Worm (Caenorhabditis elegans) whole organism, young adult: ENCODE results near the gene C45G9.6.

Source experiments
- B0035.1 ChIP-seq: sonication (generic microtip); optimal IDR thresholded peaks from 2 replicates; lab custom pipeline; 2016; ENCODE audit warnings: missing genetic modification characterization, mild to moderate bottlenecking, missing compliant biosample characterization, missing genotype, missing genetic modification reagents
- B0261.1 ChIP-seq: sonication (generic microtip); optimal IDR thresholded peaks from 2 replicates; lab custom pipeline; 2016; ENCODE audit warnings: mild to moderate bottlenecking, missing genetic modification characterization, moderate library complexity, missing compliant biosample characterization
- C06A6.2 ChIP-seq: fragments of 200-800 bp; sonication (Bioruptor generic); conservative IDR thresholded peaks from 2 replicates; pipeline ENCODE4 v1.3.6; 2022; ENCODE audit warnings: missing genetic modification characterization, missing compliant biosample characterization
- C17E4.6 ChIP-seq: fragments of 200-800 bp; sonication (Bioruptor generic); IDR thresholded peaks from 2 replicates; pipeline ENCODE4 v1.3.6; 2022; ENCODE audit warnings: missing genetic modification reagents, missing genetic modification characterization, missing compliant biosample characterization
- F23B12.7 ChIP-seq: sonication (generic microtip); optimal IDR thresholded peaks from 2 replicates; lab custom pipeline; 2017; ENCODE audit warnings: missing genetic modification characterization, mild to moderate bottlenecking, missing compliant biosample characterization, antibody characterized with exemption, moderate library complexity; ENCODE audit not compliant: insufficient read depth
- F39B2.1 ChIP-seq: fragments of 200-800 bp; sonication (Bioruptor generic); IDR thresholded peaks from 2 replicates; pipeline ENCODE4 v1.3.6; 2022; ENCODE audit warnings: missing genetic modification reagents, missing genetic modification characterization, missing compliant biosample characterization
- F57A8.1 ChIP-seq: fragments of 200-800 bp; sonication (Bioruptor generic); optimal IDR thresholded peaks from 2 replicates; lab custom pipeline; 2018; ENCODE audit warnings: mild to moderate bottlenecking, missing genetic modification characterization, moderate library complexity, missing compliant biosample characterization
- K12H6.12 ChIP-seq: fragments of 200-800 bp; sonication (Bioruptor generic); optimal IDR thresholded peaks from 2 replicates; lab custom pipeline; 2018; ENCODE audit warnings: mild to moderate bottlenecking, missing genetic modification characterization, missing compliant biosample characterization
- T26A5.8 ChIP-seq: sonication (generic microtip); optimal IDR thresholded peaks from 2 replicates; lab custom pipeline; 2016; ENCODE audit warnings: missing genetic modification characterization, missing compliant biosample characterization
- Y53G8AR.9 ChIP-seq: fragments of 200-800 bp; sonication (Bioruptor generic); conservative IDR thresholded peaks from 2 replicates; pipeline ENCODE4 v1.3.6; 2022; ENCODE audit warnings: missing genetic modification reagents, missing genetic modification characterization, missing compliant biosample characterization
- Y95B8A.8 ChIP-seq: fragments of 200-800 bp; sonication (Bioruptor generic); IDR thresholded peaks from 2 replicates; pipeline ENCODE4 v1.3.6; 2022; ENCODE audit warnings: missing genetic modification reagents, missing genetic modification characterization, missing compliant biosample characterization
- aptf-2 ChIP-seq: fragments of 200-800 bp; sonication (Bioruptor generic); conservative IDR thresholded peaks from 2 replicates; pipeline ENCODE4 v1.3.6; 2022; ENCODE audit warnings: missing genetic modification reagents, missing genetic modification characterization, missing compliant biosample characterization
- aptf-3 ChIP-seq: fragments of 200-800 bp; sonication (Bioruptor generic); IDR thresholded peaks from 2 replicates; pipeline ENCODE4 v1.3.6; 2022; ENCODE audit warnings: missing genetic modification characterization, missing compliant biosample characterization
- bed-2 ChIP-seq: fragments of 200-800 bp; sonication (Bioruptor generic); IDR thresholded peaks from 2 replicates; pipeline ENCODE4 v1.3.6; 2022; ENCODE audit warnings: missing genetic modification reagents, missing genetic modification characterization, missing compliant biosample characterization
- ceh-27 ChIP-seq: fragments of 200-800 bp; sonication (Bioruptor generic); optimal IDR thresholded peaks from 2 replicates; lab custom pipeline; 2018; ENCODE audit warnings: mild to moderate bottlenecking, missing genetic modification characterization, moderate library complexity, missing compliant biosample characterization
- chd-7 ChIP-seq: sonication (generic microtip); optimal IDR thresholded peaks from 2 replicates; lab custom pipeline; 2016; ENCODE audit warnings: mild to moderate bottlenecking, missing genetic modification characterization, moderate library complexity, missing compliant biosample characterization
- dpl-1 ChIP-seq: fragments of 150-350 bp; optimal IDR thresholded peaks from 2 replicates; lab custom pipeline; 2014; ENCODE audit warnings: missing biosample characterization, missing genetic modification reagents, missing genetic modification characterization
- egl-18 ChIP-seq: fragments of 200-800 bp; sonication (Bioruptor generic); IDR thresholded peaks from 2 replicates; pipeline ENCODE4 v1.3.6; 2022; ENCODE audit warnings: missing genetic modification reagents, missing genetic modification characterization, missing compliant biosample characterization
- egl-44 ChIP-seq: fragments of 200-800 bp; sonication (Bioruptor generic); IDR thresholded peaks from 2 replicates; pipeline ENCODE4 v1.3.6; 2022; ENCODE audit warnings: missing genetic modification reagents, missing genetic modification characterization, missing compliant biosample characterization
- egrh-3 ChIP-seq: fragments of 200-800 bp; sonication (Bioruptor generic); IDR thresholded peaks from 2 replicates; pipeline ENCODE4 v1.3.6; 2022; ENCODE audit warnings: missing genetic modification reagents, missing genetic modification characterization, missing compliant biosample characterization
- ekl-4 ChIP-seq: fragments of 200-800 bp; sonication (Bioruptor generic); IDR thresholded peaks from 2 replicates; pipeline ENCODE4 v1.3.6; 2022; ENCODE audit warnings: missing genetic modification reagents, missing genetic modification characterization, missing compliant biosample characterization
- ets-4 ChIP-seq: fragments of 200-800 bp; sonication (Bioruptor generic); optimal IDR thresholded peaks from 2 replicates; lab custom pipeline; 2018; ENCODE audit warnings: mild to moderate bottlenecking, missing genetic modification characterization, missing compliant biosample characterization
- fkh-3 ChIP-seq: sonication (generic microtip); optimal IDR thresholded peaks from 2 replicates; lab custom pipeline; 2016; ENCODE audit warnings: mild to moderate bottlenecking, missing genetic modification characterization, missing compliant biosample characterization
- him-1 ChIP-seq: sonication (generic microtip); optimal IDR thresholded peaks from 2 replicates; lab custom pipeline; 2016; ENCODE audit warnings: missing genotype, missing genetic modification reagents, missing genetic modification characterization, missing compliant biosample characterization
- hlh-12 ChIP-seq: sonication (generic microtip); optimal IDR thresholded peaks from 2 replicates; lab custom pipeline; 2016; ENCODE audit warnings: missing genetic modification characterization, missing compliant biosample characterization
- hmg-1.2 ChIP-seq: fragments of 200-800 bp; sonication (Bioruptor generic); IDR thresholded peaks from 2 replicates; pipeline ENCODE4 v1.3.6; 2022; ENCODE audit warnings: missing genetic modification reagents, missing genetic modification characterization, missing compliant biosample characterization
- hrde-1 ChIP-seq: sonication (generic microtip); optimal IDR thresholded peaks from 2 replicates; lab custom pipeline; 2016; ENCODE audit warnings: missing genetic modification characterization, mild to moderate bottlenecking, missing compliant biosample characterization, moderate library complexity, missing genotype, missing genetic modification reagents, borderline replicate concordance
- let-526 ChIP-seq: fragments of 200-800 bp; sonication (Bioruptor generic); IDR thresholded peaks from 2 replicates; pipeline ENCODE4 v1.3.6; 2022; ENCODE audit warnings: missing genetic modification reagents, missing genetic modification characterization, missing compliant biosample characterization
- lin-40 ChIP-seq: sonication (generic microtip); optimal IDR thresholded peaks from 2 replicates; lab custom pipeline; 2016; ENCODE audit warnings: missing genetic modification characterization, mild to moderate bottlenecking, missing compliant biosample characterization, missing genotype, missing genetic modification reagents
- lin-54 ChIP-seq: fragments of 200-800 bp; sonication (Bioruptor generic); optimal IDR thresholded peaks from 2 replicates; lab custom pipeline; 2018; ENCODE audit warnings: mild to moderate bottlenecking, missing genetic modification characterization, missing compliant biosample characterization
- madf-3 ChIP-seq: fragments of 200-800 bp; sonication (Bioruptor generic); IDR thresholded peaks from 2 replicates; pipeline ENCODE4 v1.3.6; 2022; ENCODE audit warnings: missing genetic modification reagents, missing genetic modification characterization, missing compliant biosample characterization
- madf-8 ChIP-seq: fragments of 200-800 bp; sonication (Bioruptor generic); conservative IDR thresholded peaks from 2 replicates; pipeline ENCODE4 v1.3.6; 2022; ENCODE audit warnings: missing genetic modification reagents, missing genetic modification characterization, missing compliant biosample characterization
- mcd-1 ChIP-seq: fragments of 200-800 bp; sonication (Bioruptor generic); IDR thresholded peaks from 2 replicates; pipeline ENCODE4 v1.3.6; 2022; ENCODE audit warnings: missing genetic modification reagents, missing genetic modification characterization, missing compliant biosample characterization
- mel-28 ChIP-seq: sonication (generic microtip); optimal IDR thresholded peaks from 2 replicates; lab custom pipeline; 2016; ENCODE audit warnings: borderline replicate concordance, mild to moderate bottlenecking, missing genetic modification characterization, missing compliant biosample characterization
- mes-4 ChIP-seq: sonication (generic microtip); optimal IDR thresholded peaks from 2 replicates; lab custom pipeline; 2016; ENCODE audit warnings: missing genotype, missing genetic modification characterization, missing compliant biosample characterization
- nhr-120 ChIP-seq: fragments of 200-800 bp; sonication (Bioruptor generic); IDR thresholded peaks from 2 replicates; pipeline ENCODE4 v1.3.6; 2022; ENCODE audit warnings: missing genetic modification characterization, missing compliant biosample characterization
- nhr-27 ChIP-seq: fragments of 200-800 bp; sonication (Bioruptor generic); optimal IDR thresholded peaks from 2 replicates; lab custom pipeline; 2018; ENCODE audit warnings: mild to moderate bottlenecking, missing genetic modification characterization, moderate library complexity, missing compliant biosample characterization
- sdz-38 ChIP-seq: sonication (generic microtip); optimal IDR thresholded peaks from 2 replicates; lab custom pipeline; 2016; ENCODE audit warnings: missing genotype, missing genetic modification characterization, missing compliant biosample characterization
- snpc-1.1 ChIP-seq: sonication (generic microtip); optimal IDR thresholded peaks from 2 replicates; lab custom pipeline; 2017; ENCODE audit warnings: missing genetic modification characterization, mild to moderate bottlenecking, missing compliant biosample characterization, antibody characterized with exemption, moderate library complexity, missing genotype, missing genetic modification reagents; ENCODE audit not compliant: insufficient read depth
- somi-1 ChIP-seq: fragments of 200-800 bp; sonication (Bioruptor generic); optimal IDR thresholded peaks from 2 replicates; lab custom pipeline; 2018; ENCODE audit warnings: mild to moderate bottlenecking, missing genetic modification characterization, missing compliant biosample characterization
- sptf-2 ChIP-seq: fragments of 200-800 bp; sonication (Bioruptor generic); optimal IDR thresholded peaks from 2 replicates; lab custom pipeline; 2018; ENCODE audit warnings: mild to moderate bottlenecking, missing genetic modification characterization, missing compliant biosample characterization
- tbx-9 ChIP-seq: sonication (generic microtip); optimal IDR thresholded peaks from 2 replicates; lab custom pipeline; 2016; ENCODE audit warnings: borderline replicate concordance, missing genetic modification characterization, inconsistent platforms, missing compliant biosample characterization
- unc-130 ChIP-seq: sonication (generic microtip); optimal IDR thresholded peaks from 2 replicates; lab custom pipeline; 2016; ENCODE audit warnings: missing genetic modification reagents, missing genetic modification characterization, missing compliant biosample characterization
- unc-62 ChIP-seq: fragments of 150-350 bp; optimal IDR thresholded peaks from 2 replicates; lab custom pipeline; 2014; ENCODE audit warnings: missing biosample characterization, missing genetic modification reagents, missing genetic modification characterization
- xnd-1 ChIP-seq: sonication (generic microtip); optimal IDR thresholded peaks from 2 replicates; lab custom pipeline; 2016; ENCODE audit warnings: missing genotype, missing genetic modification reagents, missing genetic modification characterization, missing compliant biosample characterization
- ztf-6 ChIP-seq: fragments of 200-800 bp; sonication (Bioruptor generic); IDR thresholded peaks from 2 replicates; pipeline ENCODE4 v1.3.6; 2022; ENCODE audit warnings: missing genetic modification reagents, missing genetic modification characterization, missing compliant biosample characterization

The C45G9.6 gene

DNA sequence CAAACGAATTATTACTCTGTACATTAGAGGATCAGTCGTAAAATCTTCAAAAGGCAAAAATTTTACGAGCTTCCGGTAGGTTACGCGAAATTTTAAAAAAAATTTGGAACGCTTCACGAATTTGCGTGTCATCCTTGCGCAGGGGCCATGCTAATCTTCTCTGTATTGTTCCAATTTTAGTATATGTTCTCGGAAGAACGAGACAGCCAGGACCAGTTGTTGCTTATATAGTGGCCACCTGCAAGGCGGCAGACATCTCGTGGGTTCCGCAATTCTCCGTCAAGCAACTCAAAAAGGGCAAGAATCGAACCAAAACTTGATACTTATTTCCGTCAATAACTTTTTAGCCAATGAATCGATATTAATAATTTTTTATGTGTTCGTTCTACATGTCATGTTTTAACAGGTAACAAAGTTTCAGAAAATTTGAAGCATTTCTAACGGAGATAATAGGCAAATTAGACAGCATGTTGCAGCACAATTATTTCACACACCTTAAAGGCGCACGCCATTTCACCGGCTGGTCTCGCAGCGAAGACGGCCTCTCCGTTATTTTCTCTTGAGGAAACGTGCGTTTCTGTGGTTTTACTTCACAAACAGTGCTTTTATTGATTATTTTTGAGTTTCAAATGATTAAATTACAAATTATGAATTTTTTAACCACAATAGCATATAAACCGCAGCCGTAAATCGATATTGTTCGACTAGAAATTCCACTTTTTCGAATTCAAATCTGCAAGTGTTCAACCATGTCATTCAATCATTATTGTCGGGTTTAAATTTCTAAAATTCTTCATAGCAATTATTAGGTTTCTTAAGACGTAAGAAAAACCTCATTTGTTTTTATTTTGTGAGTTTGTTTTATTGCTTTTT is 44.7 kb downstream of the C45G9.6 start (continued):
- TF ChIP-seq madf-3: peak; percentile 76; the same call in 1 of the 2 replicates
- TF ChIP-seq lin-40 (tag; lab: Kevin White, UChicago): peak; percentile 91
- TF ChIP-seq K12H6.12 (tag; lab: Kevin White, UChicago): peak; percentile 51
- TF ChIP-seq egl-44 (GFP tag; lab: Robert Waterston, UW): peak; percentile 80
- peak; percentile 90 for TF ChIP-seq Y95B8A.8 (GFP tag; lab: Robert Waterston, UW)
- 0 out of 2 replicates have a peak, but pooled peaks have one; percentile 28 for TF ChIP-seq egrh-3 (GFP tag; lab: Robert Waterston, UW)
- TF ChIP-seq mel-28 (tag; lab: Kevin White, UChicago): peak; percentile 40
- peak; percentile 80 for TF ChIP-seq B0035.1 (tag; lab: Kevin White, UChicago)
- peak; percentile 36 for TF ChIP-seq ets-4
- peak; percentile 72 for TF ChIP-seq hlh-12 (tag; lab: Kevin White, UChicago)
- TF ChIP-seq B0261.1 (tag; lab: Kevin White, UChicago): peak; percentile 75
- TF ChIP-seq somi-1 (GFP tag; lab: Kevin White, UChicago): peak; percentile 39
- peak; percentile 93 for TF ChIP-seq hrde-1 (tag; lab: Kevin White, UChicago)
- TF ChIP-seq mes-4: peak; percentile 70
- TF ChIP-seq F39B2.1 (GFP tag; lab: Robert Waterston, UW): no peak
- 0 out of 2 replicates have a peak, but pooled peaks have one; percentile 65 for TF ChIP-seq ztf-6 (GFP tag; lab: Robert Waterston, UW)
- TF ChIP-seq F23B12.7: peak; percentile 69
- peak; percentile 42 for TF ChIP-seq sptf-2 (GFP tag; lab: Kevin White, UChicago)
- TF ChIP-seq C06A6.2: peak; percentile 74
- TF ChIP-seq aptf-3 (GFP tag; lab: Robert Waterston, UW): peak; percentile 93
- TF ChIP-seq T26A5.8: peak; percentile 81
- peak; percentile 84 for TF ChIP-seq lin-54 (GFP tag; lab: Kevin White, UChicago)
- no peak for TF ChIP-seq nhr-120 (GFP tag; lab: Robert Waterston, UW)
- TF ChIP-seq fkh-3 (tag; lab: Kevin White, UChicago): peak; percentile 92
- TF ChIP-seq him-1 (tag; lab: Kevin White, UChicago): peak; percentile 86
- TF ChIP-seq mcd-1 (GFP tag; lab: Robert Waterston, UW): peak; percentile 87
- TF ChIP-seq tbx-9 (tag; lab: Kevin White, UChicago): no peak
- TF ChIP-seq Y53G8AR.9 (GFP tag; lab: Robert Waterston, UW): peak; percentile 88
- peak; percentile 66 for TF ChIP-seq madf-8
- TF ChIP-seq ekl-4 (GFP tag; lab: Robert Waterston, UW): peak; percentile 91
- TF ChIP-seq let-526 (GFP tag; lab: Robert Waterston, UW): peak; percentile 36; the same call in 1 of the 2 replicates
- TF ChIP-seq chd-7 (tag; lab: Kevin White, UChicago): peak; percentile 86
- 0 out of 2 replicates have a peak, but pooled peaks have one; percentile 23 for TF ChIP-seq aptf-2 (GFP tag; lab: Robert Waterston, UW)
- peak; percentile 79 for TF ChIP-seq unc-130 (GFP tag; lab: Kevin White, UChicago)
- TF ChIP-seq nhr-27 (tag; lab: Kevin White, UChicago): no peak
- TF ChIP-seq dpl-1 (GFP tag; lab: Kevin White, UChicago): no peak
- TF ChIP-seq bed-2: peak; percentile 75
- TF ChIP-seq unc-62 (GFP tag; lab: Kevin White, UChicago): no peak
- peak; percentile 78 for TF ChIP-seq egl-18 (GFP tag; lab: Robert Waterston, UW)
- peak; percentile 63 for TF ChIP-seq xnd-1
- peak; percentile 94 for TF ChIP-seq snpc-1.1 (tag; lab: Kevin White, UChicago)
- TF ChIP-seq sdz-38 (tag; lab: Kevin White, UChicago): no peak
- peak; percentile 86 for TF ChIP-seq hmg-1.2 (GFP tag; lab: Robert Waterston, UW)
- TF ChIP-seq C17E4.6 (GFP tag; lab: Robert Waterston, UW): peak; percentile 81
- peak; percentile 65 for TF ChIP-seq ceh-27 (GFP tag; lab: Kevin White, UChicago)
- TF ChIP-seq F57A8.1 (GFP tag; lab: Kevin White, UChicago): no peak
